Worm (Caenorhabditis elegans) whole organism, L1 larva: ENCODE results near the gene cic-1.

Experiments used
- ceh-90 ChIP-seq: sonication (generic microtip); optimal IDR thresholded peaks from 2 replicates; lab custom pipeline; 2016; ENCODE audit warnings: missing genetic modification characterization, missing compliant biosample characterization
- dpl-1 ChIP-seq, 3 experiments: fragments of 150-350 bp in 2 of 3; sonication (generic microtip) in 1 of 3; optimal IDR thresholded peaks; 2 replicates each; lab custom pipeline; 2014 to 2017; ENCODE audit warnings: missing biosample characterization in 3 of 3, missing genetic modification characterization in 3 of 3, missing genetic modification reagents in 3 of 3
- elt-3 ChIP-seq, 6 experiments: fragments of 150-350 bp in 1 of 6; sonication (generic microtip); optimal IDR thresholded peaks; 2 replicates each; lab custom pipeline; 2017 to 2018; ENCODE audit warnings: missing biosample characterization in 6 of 6, missing genetic modification characterization in 6 of 6, inconsistent platforms in 1 of 6
- fos-1 ChIP-seq: fragments of 150-350 bp; optimal IDR thresholded peaks from 2 replicates; lab custom pipeline; 2014; ENCODE audit warnings: missing biosample characterization, missing genetic modification characterization
- lin-13 ChIP-seq: fragments of 150-350 bp; optimal IDR thresholded peaks from 2 replicates; lab custom pipeline; 2014; ENCODE audit warnings: missing biosample characterization, missing genetic modification reagents, missing genetic modification characterization
- lin-39 ChIP-seq: fragments of 150-350 bp; optimal IDR thresholded peaks from 2 replicates; lab custom pipeline; 2014; ENCODE audit warnings: missing biosample characterization, missing genetic modification reagents, missing genetic modification characterization
- lsy-2 ChIP-seq, 2 experiments: fragments of 150-350 bp; optimal IDR thresholded peaks; 2 replicates each; lab custom pipeline; 2014; ENCODE audit warnings: missing biosample characterization in 2 of 2, missing genetic modification characterization in 2 of 2
- mdl-1 ChIP-seq, 2 experiments: fragments of 150-350 bp; optimal IDR thresholded peaks; 2 replicates each; lab custom pipeline; 2014 to 2017; ENCODE audit warnings: missing biosample characterization in 2 of 2, missing genetic modification characterization in 2 of 2, inconsistent platforms in 1 of 2
- nhr-11 ChIP-seq: fragments of 150-350 bp; optimal IDR thresholded peaks from 2 replicates; lab custom pipeline; 2014; ENCODE audit warnings: missing biosample characterization, missing genetic modification characterization
- nhr-76 ChIP-seq: sonication (generic microtip); optimal IDR thresholded peaks from 2 replicates; lab custom pipeline; 2017; ENCODE audit warnings: missing biosample characterization, missing genetic modification characterization
- nhr-90 ChIP-seq: sonication (generic microtip); optimal IDR thresholded peaks from 2 replicates; lab custom pipeline; 2016; ENCODE audit warnings: mild to moderate bottlenecking, missing genetic modification characterization, missing compliant biosample characterization; ENCODE audit not compliant: poor library complexity
- skn-1 ChIP-seq: fragments of 150-350 bp; optimal IDR thresholded peaks from 2 replicates; lab custom pipeline; 2014; ENCODE audit warnings: missing biosample characterization, missing genetic modification characterization
- ztf-4 ChIP-seq: fragments of 150-350 bp; optimal IDR thresholded peaks from 2 replicates; lab custom pipeline; 2014; ENCODE audit warnings: missing biosample characterization, missing genetic modification characterization

DNA sequence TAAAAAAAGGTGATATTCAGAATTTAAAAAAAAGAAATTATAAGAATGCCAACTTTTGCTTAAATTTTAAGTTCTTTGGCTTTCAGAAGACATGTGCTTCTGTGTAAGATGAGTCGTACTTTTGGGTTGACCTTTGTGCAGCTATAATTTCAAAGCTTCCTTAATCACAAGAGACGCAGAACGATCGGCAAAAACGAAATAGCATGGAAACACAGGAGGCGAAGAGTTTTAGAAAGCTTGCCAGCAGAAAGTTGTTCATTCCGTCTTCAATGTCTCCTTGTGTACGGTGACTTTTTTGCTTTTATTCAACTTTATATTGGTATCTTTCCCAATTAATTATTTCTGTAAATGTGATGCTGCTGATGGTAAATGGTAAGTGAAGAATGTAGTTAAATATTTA is 31.9 kb upstream of the cic-1 start:
- no peak for TF ChIP-seq ztf-4 (tag; lab: Kevin White, UChicago)
- TF ChIP-seq nhr-90: no peak
- TF ChIP-seq nhr-76 (tag; lab: Kevin White, UChicago): no peak
- no peak for TF ChIP-seq ceh-90 (tag; lab: Kevin White, UChicago)
- TF ChIP-seq lin-13 (GFP tag; lab: Kevin White, UChicago): no peak
- TF ChIP-seq dpl-1 (GFP tag; optimal IDR thresholded peaks at IDR 0.05; lab: Kevin White, UChicago): no peak
- no peak for TF ChIP-seq nhr-11 (tag; lab: Kevin White, UChicago)
- no peak for TF ChIP-seq mdl-1 (tag; optimal IDR thresholded peaks at IDR 0.05; lab: Kevin White, UChicago)
- no peak for TF ChIP-seq lsy-2 (tag; optimal IDR thresholded peaks at IDR 0.05; lab: Kevin White, UChicago)
- TF ChIP-seq fos-1 (tag; lab: Kevin White, UChicago): no peak
- TF ChIP-seq elt-3 (tag; optimal IDR thresholded peaks at IDR 0.05; lab: Kevin White, UChicago): no peak
- no peak for TF ChIP-seq skn-1 (tag; lab: Kevin White, UChicago)
- TF ChIP-seq lin-39 (tag; lab: Kevin White, UChicago): no peak
